Worm (Caenorhabditis elegans) whole organism, L3 larva: ENCODE data around the gene Y55B1AR.4.

Source experiments
- aly-2 ChIP-seq: fragments of 150-350 bp; optimal IDR thresholded peaks from 2 replicates; lab custom pipeline; 2014; ENCODE audit warnings: missing biosample characterization, missing genetic modification characterization
- fos-1 ChIP-seq: fragments of 150-350 bp; optimal IDR thresholded peaks from 2 replicates; lab custom pipeline; 2014; ENCODE audit warnings: missing biosample characterization, missing genetic modification characterization
- lin-39 ChIP-seq: fragments of 150-350 bp; optimal IDR thresholded peaks from 2 replicates; lab custom pipeline; 2018; ENCODE audit warnings: missing biosample characterization, missing genetic modification reagents, missing genetic modification characterization
- nhr-77 ChIP-seq: fragments of 150-350 bp; optimal IDR thresholded peaks from 2 replicates; lab custom pipeline; 2014; ENCODE audit warnings: missing biosample characterization, missing genetic modification characterization
- pqm-1 ChIP-seq: fragments of 150-350 bp; optimal IDR thresholded peaks from 2 replicates; lab custom pipeline; 2017; ENCODE audit warnings: missing biosample characterization, missing genetic modification characterization, inconsistent platforms

DNA sequence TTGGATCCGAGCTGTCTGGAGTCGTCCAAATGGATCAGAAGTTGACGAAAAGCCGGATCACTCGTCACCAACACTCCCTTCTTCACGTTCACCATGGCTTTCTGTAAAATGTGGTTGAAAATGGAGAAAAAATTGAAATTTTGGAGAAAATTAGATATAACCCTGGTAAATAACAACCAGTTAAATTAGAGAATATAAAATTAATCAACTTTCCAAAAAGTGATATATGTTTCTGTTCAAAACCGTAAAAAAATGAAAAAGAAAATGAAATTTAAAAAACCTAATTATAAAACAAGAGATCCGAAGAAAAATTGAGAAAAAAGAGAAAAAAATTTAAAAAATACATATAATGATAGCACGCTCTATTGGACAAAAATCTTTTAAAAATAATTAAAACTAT, 27.8 kb downstream of the Y55B1AR.4 start, which contains the start of gene gtf-2H5:
- TF ChIP-seq aly-2 (tag; lab: Kevin White, UChicago), result no peak
- no peak for TF ChIP-seq pqm-1 (tag; lab: Kevin White, UChicago)
- TF ChIP-seq fos-1 (tag; lab: Kevin White, UChicago), result no peak
- no peak for TF ChIP-seq lin-39 (tag; lab: Kevin White, UChicago)
- TF ChIP-seq nhr-77 (tag; lab: Kevin White, UChicago), result no peak
